Fruit fly (Drosophila melanogaster) whole organism, prepupa: Measurements from ENCODE around the gene gnu.
A peak's percentile ranks its signal among the peaks of the same experiment; 100 is the strongest.

Experiments
- CG10631 ChIP-seq: fragments of 200-800 bp; sonication (Bioruptor generic); optimal IDR thresholded peaks from 2 replicates; lab custom pipeline; 2016; ENCODE audit warnings: missing biosample characterization, missing genetic modification characterization
- CG10669 ChIP-seq: fragments of 200-800 bp; sonication (Bioruptor generic); optimal IDR thresholded peaks from 3 replicates; lab custom pipeline; 2018; ENCODE audit warnings: missing biosample characterization, mild to moderate bottlenecking, missing genetic modification characterization, moderate library complexity
- CG11294 ChIP-seq: fragments of 200-800 bp; sonication (Bioruptor generic); IDR thresholded peaks from 2 replicates; pipeline ENCODE4 v1.3.6; 2022; ENCODE audit warnings: missing biosample characterization, missing genetic modification characterization
- CG11762 ChIP-seq: fragments of 200-800 bp; sonication (Bioruptor generic); optimal IDR thresholded peaks from 3 replicates; lab custom pipeline; 2016; ENCODE audit warnings: missing biosample characterization, missing genetic modification characterization; ENCODE audit not compliant: insufficient read depth
- CG1621 ChIP-seq: fragments of 200-800 bp; sonication (Bioruptor generic); optimal IDR thresholded peaks from 3 replicates; lab custom pipeline; 2018; ENCODE audit warnings: missing biosample characterization, mild to moderate bottlenecking, missing genetic modification characterization
- CG16779 ChIP-seq: fragments of 200-800 bp; sonication (Bioruptor generic); optimal IDR thresholded peaks from 3 replicates; lab custom pipeline; 2017; ENCODE audit warnings: missing biosample characterization, mild to moderate bottlenecking, missing genetic modification characterization
- CG3032 ChIP-seq: fragments of 200-800 bp; optimal IDR thresholded peaks from 2 replicates; lab custom pipeline; 2019; ENCODE audit warnings: missing biosample characterization, mild to moderate bottlenecking, missing genetic modification characterization, moderate library complexity
- CG31627 ChIP-seq: fragments of 200-800 bp; sonication (Bioruptor generic); optimal IDR thresholded peaks from 3 replicates; lab custom pipeline; 2016; ENCODE audit warnings: missing biosample characterization, missing genetic modification characterization
- CG32006 ChIP-seq: fragments of 200-800 bp; sonication (Bioruptor generic); optimal IDR thresholded peaks from 3 replicates; lab custom pipeline; 2017; ENCODE audit warnings: missing biosample characterization, mild to moderate bottlenecking, missing genetic modification characterization
- CG34406 ChIP-seq: fragments of 200-800 bp; sonication (Bioruptor generic); optimal IDR thresholded peaks from 3 replicates; lab custom pipeline; 2016; ENCODE audit warnings: missing biosample characterization, missing genetic modification characterization
- CG3919 ChIP-seq: fragments of 200-800 bp; sonication (Bioruptor generic); optimal IDR thresholded peaks from 3 replicates; lab custom pipeline; 2016; ENCODE audit warnings: missing biosample characterization, missing genetic modification characterization
- CG4318 ChIP-seq: fragments of 200-800 bp; sonication (Bioruptor generic); optimal IDR thresholded peaks from 3 replicates; lab custom pipeline; 2017; ENCODE audit warnings: missing biosample characterization, mild to moderate bottlenecking, missing genetic modification characterization
- CG6163 ChIP-seq: fragments of 200-800 bp; sonication (Bioruptor generic); IDR thresholded peaks from 3 replicates; pipeline ENCODE4 v1.3.6; 2022; ENCODE audit warnings: missing biosample characterization, missing genetic modification characterization
- CG6276 ChIP-seq: fragments of 200-800 bp; sonication (Bioruptor generic); optimal IDR thresholded peaks from 2 replicates; lab custom pipeline; 2017; ENCODE audit warnings: missing biosample characterization, mild to moderate bottlenecking, missing genetic modification characterization
- CG6792 ChIP-seq: fragments of 200-800 bp; sonication (Bioruptor generic); optimal IDR thresholded peaks from 3 replicates; lab custom pipeline; 2016; ENCODE audit warnings: missing biosample characterization, missing genetic modification characterization
- CG8119 ChIP-seq: fragments of 200-800 bp; sonication (Bioruptor generic); IDR thresholded peaks from 3 replicates; pipeline ENCODE4 v1.3.6; 2022; ENCODE audit warnings: missing biosample characterization, missing genetic modification characterization
- CG8319 ChIP-seq: fragments of 200-800 bp; sonication (Bioruptor generic); optimal IDR thresholded peaks from 3 replicates; lab custom pipeline; 2016; ENCODE audit warnings: missing biosample characterization, missing genetic modification characterization
- CG8632 ChIP-seq: fragments of 200-800 bp; sonication (Bioruptor generic); optimal IDR thresholded peaks from 3 replicates; lab custom pipeline; 2016; ENCODE audit warnings: missing biosample characterization, missing genetic modification characterization
- CG9139 ChIP-seq: fragments of 200-800 bp; sonication (Bioruptor generic); optimal IDR thresholded peaks from 3 replicates; lab custom pipeline; 2017; ENCODE audit warnings: missing biosample characterization, mild to moderate bottlenecking, missing genetic modification characterization
- Eip75B ChIP-seq: fragments of 200-800 bp; sonication (Bioruptor generic); optimal IDR thresholded peaks from 3 replicates; lab custom pipeline; 2016; ENCODE audit warnings: missing biosample characterization, missing genetic modification characterization
- Eip78C ChIP-seq: fragments of 200-800 bp; sonication (Bioruptor generic); peaks from one replicate; lab custom pipeline; 2016; ENCODE audit warnings: missing biosample characterization, missing genetic modification characterization
- Eip93F ChIP-seq: fragments of 200-800 bp; sonication (Bioruptor generic); optimal IDR thresholded peaks from 2 replicates; lab custom pipeline; 2016; ENCODE audit warnings: missing biosample characterization, mild to moderate bottlenecking, missing genetic modification characterization
- Gug ChIP-seq: fragments of 200-800 bp; sonication (Bioruptor generic); IDR thresholded peaks from 2 replicates; pipeline ENCODE4 v1.3.6; 2022; ENCODE audit warnings: missing biosample characterization, missing genetic modification characterization
- Hr38 ChIP-seq: sonication (Bioruptor generic); optimal IDR thresholded peaks from 2 replicates; lab custom pipeline; 2016; ENCODE audit warnings: missing biosample characterization, missing genetic modification characterization
- Hr39 ChIP-seq: fragments of 200-800 bp; sonication (Bioruptor generic); optimal IDR thresholded peaks from 2 replicates; lab custom pipeline; 2016; ENCODE audit warnings: missing biosample characterization, missing genetic modification characterization
- Hr4 ChIP-seq: fragments of 200-800 bp; sonication (Bioruptor generic); optimal IDR thresholded peaks from 3 replicates; lab custom pipeline; 2016; ENCODE audit warnings: missing biosample characterization, missing genetic modification characterization
- Lpt ChIP-seq: fragments of 200-800 bp; sonication (Bioruptor generic); optimal IDR thresholded peaks from 3 replicates; lab custom pipeline; 2016; ENCODE audit warnings: missing biosample characterization, missing genetic modification characterization
- OdsH ChIP-seq: fragments of 200-800 bp; sonication (Bioruptor generic); optimal IDR thresholded peaks from 3 replicates; lab custom pipeline; 2016; ENCODE audit warnings: missing biosample characterization, missing genetic modification characterization
- Smox ChIP-seq: fragments of 200-800 bp; sonication (Bioruptor generic); optimal IDR thresholded peaks from 3 replicates; lab custom pipeline; 2016; ENCODE audit warnings: missing biosample characterization, missing genetic modification characterization
- Sox102F ChIP-seq: fragments of 200-800 bp; sonication (Bioruptor generic); optimal IDR thresholded peaks from 2 replicates; lab custom pipeline; 2016; ENCODE audit warnings: missing biosample characterization, mild to moderate bottlenecking, missing genetic modification characterization
- Sox14 ChIP-seq: fragments of 200-800 bp; sonication (Bioruptor generic); optimal IDR thresholded peaks from 3 replicates; lab custom pipeline; 2016; ENCODE audit warnings: missing biosample characterization, missing genetic modification characterization
- Sox15 ChIP-seq: fragments of 200-800 bp; sonication (Bioruptor generic); optimal IDR thresholded peaks from 3 replicates; lab custom pipeline; 2016; ENCODE audit warnings: missing biosample characterization, missing genetic modification characterization
- achi ChIP-seq: fragments of 200-800 bp; sonication (Bioruptor generic); optimal IDR thresholded peaks from 3 replicates; lab custom pipeline; 2016; ENCODE audit warnings: missing biosample characterization, missing genetic modification characterization
- cyc ChIP-seq: fragments of 200-800 bp; sonication (Bioruptor generic); optimal IDR thresholded peaks from 3 replicates; lab custom pipeline; 2016; ENCODE audit warnings: missing biosample characterization, missing genetic modification characterization
- dsx ChIP-seq: fragments of 200-800 bp; optimal IDR thresholded peaks from 3 replicates; lab custom pipeline; 2019; ENCODE audit warnings: missing biosample characterization, mild to moderate bottlenecking, missing genetic modification characterization, moderate library complexity; ENCODE audit not compliant: poor library complexity, severe bottlenecking
- eg ChIP-seq: fragments of 200-800 bp; sonication (Bioruptor generic); IDR thresholded peaks from 3 replicates; pipeline ENCODE4 v1.3.6; 2022; ENCODE audit warnings: missing biosample characterization, missing genetic modification characterization
- esn ChIP-seq: fragments of 200-800 bp; sonication (Bioruptor generic); optimal IDR thresholded peaks from 2 replicates; lab custom pipeline; 2016; ENCODE audit warnings: missing biosample characterization, mild to moderate bottlenecking, missing genetic modification characterization, moderate library complexity
- fd59A ChIP-seq: fragments of 200-800 bp; sonication (Bioruptor generic); optimal IDR thresholded peaks from 2 replicates; lab custom pipeline; 2017; ENCODE audit warnings: missing biosample characterization, mild to moderate bottlenecking, missing genetic modification characterization, missing genetic modification reagents
- fkh ChIP-seq: fragments of 200-800 bp; sonication (Bioruptor generic); optimal IDR thresholded peaks from 3 replicates; lab custom pipeline; 2017; ENCODE audit warnings: missing biosample characterization, mild to moderate bottlenecking, missing genetic modification characterization, moderate library complexity
- pdm3 ChIP-seq: fragments of 200-800 bp; sonication (Bioruptor generic); optimal IDR thresholded peaks from 3 replicates; lab custom pipeline; 2016; ENCODE audit warnings: missing biosample characterization, missing genetic modification characterization
- salr ChIP-seq, 2 experiments: fragments of 200-800 bp; sonication (Bioruptor generic); optimal IDR thresholded peaks; 3 replicates each; lab custom pipeline; 2016 to 2018; ENCODE audit warnings: missing biosample characterization in 2 of 2, missing genetic modification characterization in 2 of 2, mild to moderate bottlenecking in 1 of 2
- ss ChIP-seq, 2 experiments: fragments of 200-800 bp; sonication (Bioruptor generic); optimal IDR thresholded peaks; 2 replicates in 1 of 2; 3 replicates in 1 of 2; lab custom pipeline; 2017 to 2018; ENCODE audit warnings: mild to moderate bottlenecking in 2 of 2, missing biosample characterization in 2 of 2, missing genetic modification characterization in 2 of 2, moderate library complexity in 1 of 2
- svp ChIP-seq: fragments of 200-800 bp; sonication (Bioruptor generic); peaks from one replicate; lab custom pipeline; 2016; ENCODE audit warnings: missing biosample characterization, missing genetic modification characterization
- topi ChIP-seq: fragments of 200-800 bp; sonication (Bioruptor generic); optimal IDR thresholded peaks from 3 replicates; lab custom pipeline; 2016; ENCODE audit warnings: missing biosample characterization, missing genetic modification characterization
- vri ChIP-seq: fragments of 200-800 bp; sonication (Bioruptor generic); optimal IDR thresholded peaks from 3 replicates; lab custom pipeline; 2016; ENCODE audit warnings: missing biosample characterization, mild to moderate bottlenecking, missing genetic modification characterization

Gene gnu

DNA sequence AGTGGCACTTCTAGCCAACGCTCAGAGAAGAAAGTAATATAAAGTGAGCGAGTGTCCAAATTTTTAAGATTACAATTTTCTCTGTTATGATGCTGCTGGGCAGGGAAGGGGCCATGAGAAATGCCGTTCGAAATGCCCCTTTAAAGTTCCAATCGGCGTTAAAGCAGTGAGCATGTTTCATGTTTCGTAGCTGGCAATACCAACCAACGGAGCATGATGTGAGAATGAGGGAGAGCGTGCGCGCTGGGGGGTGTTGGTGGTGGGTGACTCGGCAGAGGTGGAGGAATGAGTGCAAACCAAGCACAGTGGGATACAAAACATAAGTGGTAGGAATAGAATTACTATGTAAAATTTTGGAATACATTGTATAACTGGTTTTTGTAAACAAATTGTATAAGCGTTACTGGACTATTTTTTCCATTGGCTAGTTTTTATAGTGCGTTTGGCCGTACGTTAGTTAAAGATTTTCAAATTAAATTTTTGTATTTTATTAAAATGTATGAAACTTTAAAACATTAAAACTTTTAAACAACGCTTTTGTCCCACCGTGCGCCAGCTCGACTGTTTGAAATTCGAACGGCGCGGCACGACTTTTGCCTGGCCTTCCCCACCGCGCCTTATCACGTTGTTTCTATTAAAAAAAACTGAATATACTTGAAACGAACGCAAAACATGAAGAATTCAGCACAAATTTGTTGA lies 43.9 kb downstream of the gnu start (continued):
- TF ChIP-seq CG6163 = peak; percentile 99
- peak; percentile 100 for TF ChIP-seq CG3919 (GFP tag; lab: Kevin White, UChicago)
- peak; percentile 99 for TF ChIP-seq Hr39 (GFP tag; lab: Kevin White, UChicago)
- peak; percentile 99 for TF ChIP-seq dsx
- TF ChIP-seq Smox = peak; percentile 99
- TF ChIP-seq CG6276 (GFP tag; lab: Kevin White, UChicago) = peak; percentile 100
- TF ChIP-seq cyc (GFP tag; lab: Kevin White, UChicago) = peak; percentile 99
- peak; percentile 99 for TF ChIP-seq fd59A (GFP tag; lab: Kevin White, UChicago)
- TF ChIP-seq Eip78C (GFP tag; lab: Kevin White, UChicago) = peak; percentile 100
- TF ChIP-seq esn (GFP tag; lab: Kevin White, UChicago) = peak; percentile 100
- peak; percentile 100 for TF ChIP-seq CG11762 (GFP tag; lab: Kevin White, UChicago)
- peak; percentile 99 for TF ChIP-seq CG8319 (GFP tag; lab: Kevin White, UChicago)
- TF ChIP-seq CG32006 (GFP tag; lab: Kevin White, UChicago) = peak; percentile 100
- TF ChIP-seq pdm3 (GFP tag; lab: Kevin White, UChicago) = peak; percentile 100
- TF ChIP-seq CG3032 (tag; lab: Kevin White, UChicago) = peak; percentile 100
- peak; percentile 100 for TF ChIP-seq CG4318 (GFP tag; lab: Kevin White, UChicago)
- TF ChIP-seq svp (GFP tag; lab: Kevin White, UChicago) = peak; percentile 100
- peak; percentile 99 for TF ChIP-seq Sox102F (GFP tag; lab: Kevin White, UChicago)
- TF ChIP-seq OdsH (GFP tag; lab: Kevin White, UChicago) = peak; percentile 100
- peak; percentile 98 for TF ChIP-seq vri (GFP tag; lab: Kevin White, UChicago)
- peak; percentile 100 for TF ChIP-seq Lpt (GFP tag; lab: Kevin White, UChicago)
- peak; percentile 99 for TF ChIP-seq CG8632 (GFP tag; lab: Kevin White, UChicago)
- peak; percentile 100 for TF ChIP-seq Gug
- peak; percentile 99 for TF ChIP-seq fkh (GFP tag; lab: Kevin White, UChicago)
- TF ChIP-seq CG10669 (GFP tag; lab: Kevin White, UChicago) = peak; percentile 99
- TF ChIP-seq ss (GFP tag; optimal IDR thresholded peaks at IDR 0.05; lab: Kevin White, UChicago) = peak; percentile 99 to 100
- peak; percentile 100 for TF ChIP-seq CG8119 (GFP tag; lab: Robert Waterston, UW)
- TF ChIP-seq achi = peak; percentile 99
- TF ChIP-seq Eip93F (GFP tag; lab: Kevin White, UChicago) = peak; percentile 99
- peak; percentile 99 for TF ChIP-seq CG9139 (GFP tag; lab: Kevin White, UChicago)
- TF ChIP-seq CG31627 = peak; percentile 99
- peak; percentile 84 for TF ChIP-seq Hr38 (GFP tag; lab: Kevin White, UChicago)
- TF ChIP-seq salr (GFP tag; optimal IDR thresholded peaks at IDR 0.05; lab: Kevin White, UChicago) = peak; percentile 98 to 100
- TF ChIP-seq CG34406 (GFP tag; lab: Kevin White, UChicago) = peak; percentile 100
- peak; percentile 100 for TF ChIP-seq Eip75B (GFP tag; lab: Kevin White, UChicago)
- TF ChIP-seq Hr4 (GFP tag; lab: Kevin White, UChicago) = peak; percentile 100
- TF ChIP-seq CG6792 = peak; percentile 99
- TF ChIP-seq, all 60 proteins: peak for 60

DNA sequence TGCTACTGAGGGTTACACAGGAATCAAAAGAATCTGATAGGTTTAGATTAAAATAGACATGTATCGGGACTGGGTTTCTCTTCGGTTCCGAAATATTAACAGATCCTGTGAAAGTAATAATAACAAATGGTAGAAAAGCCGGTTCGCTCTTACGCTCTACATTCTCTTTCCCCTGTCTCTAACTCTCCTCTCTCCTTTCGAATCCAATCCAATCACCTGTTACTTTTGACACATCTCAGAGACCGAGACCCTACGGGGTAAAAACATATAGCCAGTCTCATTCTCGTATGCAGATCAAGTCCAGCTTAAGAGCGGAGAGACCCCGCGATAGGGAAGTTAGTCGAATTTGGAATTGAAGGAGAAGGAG lies 44.4 kb downstream of the gnu start:
- TF ChIP-seq Smox (no peak), CG11294 (no peak), CG6792 (no peak), Eip93F (GFP tag; lab: Kevin White, UChicago) (no peak), CG16779 (no peak), CG8119 (GFP tag; lab: Robert Waterston, UW) (no peak), CG1621 (no peak), Sox15 (no peak), CG34406 (GFP tag; lab: Kevin White, UChicago) (no peak), Sox102F (GFP tag; lab: Kevin White, UChicago) (no peak), salr (GFP tag; optimal IDR thresholded peaks at IDR 0.05; lab: Kevin White, UChicago) (no peak), CG9139 (GFP tag; lab: Kevin White, UChicago) (no peak), fkh (GFP tag; lab: Kevin White, UChicago) (no peak), topi (GFP tag; lab: Kevin White, UChicago) (no peak), CG31627 (no peak), CG10631 (GFP tag; lab: Kevin White, UChicago) (no peak), Sox14 (GFP tag; lab: Kevin White, UChicago) (no peak), eg (GFP tag; lab: Robert Waterston, UW) (no peak), Hr38 (GFP tag; lab: Kevin White, UChicago) (no peak)
